Fruit fly (Drosophila melanogaster) whole organism, embryonic: ENCODE results near the gene Ccn.
A peak's percentile ranks its signal among the peaks of the same experiment; 100 is the strongest.

ENCODE experiments used
- CG11504 ChIP-seq: fragments of 200-800 bp; sonication (Bioruptor generic); optimal IDR thresholded peaks from 3 replicates; lab custom pipeline; 2019; ENCODE audit warnings: missing biosample characterization, mild to moderate bottlenecking, missing genetic modification characterization, moderate library complexity
- CG12071 ChIP-seq: fragments of 200-800 bp; sonication (Bioruptor generic); optimal IDR thresholded peaks from 3 replicates; lab custom pipeline; 2018; ENCODE audit warnings: missing biosample characterization, mild to moderate bottlenecking, missing genetic modification characterization
- CG12236 ChIP-seq: fragments of 200-800 bp; sonication (Bioruptor generic); optimal IDR thresholded peaks from 2 replicates; lab custom pipeline; 2016; ENCODE audit warnings: missing biosample characterization, missing genetic modification characterization
- CG13894 ChIP-seq: fragments of 200-800 bp; sonication (Bioruptor generic); optimal IDR thresholded peaks from 3 replicates; lab custom pipeline; 2018; ENCODE audit warnings: missing biosample characterization, mild to moderate bottlenecking, missing genetic modification characterization, moderate library complexity
- CG2129 ChIP-seq: fragments of 200-800 bp; sonication (Bioruptor generic); IDR thresholded peaks from 2 replicates; pipeline ENCODE4 v1.3.6; 2022; ENCODE audit warnings: missing biosample characterization, missing genetic modification characterization; ENCODE audit not compliant: partially characterized antibody
- CG30020 ChIP-seq: fragments of 200-800 bp; optimal IDR thresholded peaks from 2 replicates; lab custom pipeline; 2019; ENCODE audit warnings: missing biosample characterization, mild to moderate bottlenecking, missing genetic modification characterization, moderate library complexity
- CG3163 ChIP-seq: fragments of 200-800 bp; sonication (Bioruptor generic); optimal IDR thresholded peaks from 3 replicates; lab custom pipeline; 2016; ENCODE audit warnings: missing biosample characterization, missing genetic modification characterization
- CG34224 ChIP-seq: fragments of 200-800 bp; sonication (Bioruptor generic); IDR thresholded peaks from 3 replicates; pipeline ENCODE4 v1.3.6; 2022; ENCODE audit warnings: missing biosample characterization, missing genetic modification characterization; ENCODE audit not compliant: partially characterized antibody
- CG4360 ChIP-seq: fragments of 200-800 bp; sonication (Bioruptor generic); IDR thresholded peaks from 2 replicates; pipeline ENCODE4 v1.3.6; 2022; ENCODE audit warnings: missing biosample characterization, missing genetic modification characterization
- CG4707 ChIP-seq: fragments of 200-800 bp; sonication (Bioruptor generic); optimal IDR thresholded peaks from 2 replicates; lab custom pipeline; 2018; ENCODE audit warnings: missing biosample characterization, mild to moderate bottlenecking, missing genetic modification characterization, moderate library complexity
- CG4820 ChIP-seq: fragments of 200-800 bp; sonication (Bioruptor generic); optimal IDR thresholded peaks from 3 replicates; lab custom pipeline; 2016; ENCODE audit warnings: missing biosample characterization, missing genetic modification characterization
- CG8290 ChIP-seq, 3 experiments: fragments of 200-800 bp; sonication (Bioruptor generic); optimal IDR thresholded peaks; 2 replicates each; lab custom pipeline; 2016 to 2019; ENCODE audit warnings: missing biosample characterization in 3 of 3, missing genetic modification characterization in 3 of 3, mild to moderate bottlenecking in 2 of 3, moderate library complexity in 1 of 3
- CG8359 ChIP-seq: fragments of 200-800 bp; sonication (Bioruptor generic); optimal IDR thresholded peaks from 2 replicates; lab custom pipeline; 2017; ENCODE audit warnings: missing biosample characterization, mild to moderate bottlenecking, missing genetic modification characterization, borderline replicate concordance
- CG9727 ChIP-seq: fragments of 200-800 bp; sonication (Bioruptor generic); optimal IDR thresholded peaks from 3 replicates; lab custom pipeline; 2017; ENCODE audit warnings: missing biosample characterization, mild to moderate bottlenecking, missing genetic modification characterization
- Camta ChIP-seq: fragments of 200-800 bp; sonication (Bioruptor generic); optimal IDR thresholded peaks from 2 replicates; lab custom pipeline; 2016; ENCODE audit warnings: missing biosample characterization, missing genetic modification characterization
- Deaf1 ChIP-seq: fragments of 200-800 bp; optimal IDR thresholded peaks from 3 replicates; lab custom pipeline; 2019; ENCODE audit warnings: missing biosample characterization, mild to moderate bottlenecking, missing genetic modification characterization, moderate library complexity
- Ets97D ChIP-seq: fragments of 200-800 bp; sonication (Bioruptor generic); optimal IDR thresholded peaks from 3 replicates; lab custom pipeline; 2016; ENCODE audit warnings: missing biosample characterization, missing genetic modification characterization
- Gsc ChIP-seq: fragments of 200-800 bp; sonication (Bioruptor generic); IDR thresholded peaks from 2 replicates; pipeline ENCODE4 v1.3.6; 2022; ENCODE audit warnings: missing biosample characterization, missing genetic modification characterization
- HLH54F ChIP-seq: fragments of 200-800 bp; sonication (Bioruptor generic); optimal IDR thresholded peaks from 3 replicates; lab custom pipeline; 2016; ENCODE audit warnings: missing biosample characterization, missing genetic modification characterization
- HmgD ChIP-seq: fragments of 200-800 bp; sonication (Bioruptor generic); optimal IDR thresholded peaks from 3 replicates; lab custom pipeline; 2016; ENCODE audit warnings: missing biosample characterization, missing genetic modification characterization
- Jarid2 ChIP-seq: fragments of 200-800 bp; sonication (Bioruptor generic); optimal IDR thresholded peaks from 3 replicates; lab custom pipeline; 2017; ENCODE audit warnings: mild to moderate bottlenecking, missing biosample characterization, missing genetic modification reagents, missing genetic modification characterization
- Mad ChIP-seq: fragments of 200-800 bp; sonication (Bioruptor generic); optimal IDR thresholded peaks from 2 replicates; lab custom pipeline; 2016; ENCODE audit warnings: missing biosample characterization, missing genetic modification characterization
- Nf-YC ChIP-seq: fragments of 200-800 bp; optimal IDR thresholded peaks from 3 replicates; lab custom pipeline; 2019; ENCODE audit warnings: missing biosample characterization, mild to moderate bottlenecking, missing genetic modification characterization, moderate library complexity
- NfI ChIP-seq: fragments of 200-800 bp; sonication (Bioruptor generic); optimal IDR thresholded peaks from 3 replicates; lab custom pipeline; 2018; ENCODE audit warnings: missing biosample characterization, mild to moderate bottlenecking, missing genetic modification characterization, moderate library complexity
- Sox100B ChIP-seq: fragments of 200-800 bp; sonication (Bioruptor generic); optimal IDR thresholded peaks from 3 replicates; lab custom pipeline; 2018; ENCODE audit warnings: missing biosample characterization, mild to moderate bottlenecking, missing genetic modification characterization
- Xrp1 ChIP-seq: fragments of 200-800 bp; sonication (Bioruptor generic); IDR thresholded peaks from 2 replicates; pipeline ENCODE4 v1.3.6; 2022; ENCODE audit warnings: missing biosample characterization, missing genetic modification characterization
- abd-A ChIP-seq: fragments of 200-800 bp; sonication (Bioruptor generic); optimal IDR thresholded peaks from 3 replicates; lab custom pipeline; 2019; ENCODE audit warnings: missing biosample characterization, mild to moderate bottlenecking, missing genetic modification characterization, moderate library complexity
- ac ChIP-seq: fragments of 200-800 bp; sonication (Bioruptor generic); optimal IDR thresholded peaks from 3 replicates; lab custom pipeline; 2017; ENCODE audit warnings: missing biosample characterization, mild to moderate bottlenecking, missing genetic modification characterization
- amos ChIP-seq: fragments of 200-800 bp; sonication (Bioruptor generic); IDR thresholded peaks from 2 replicates; pipeline ENCODE4 v1.3.6; 2022; ENCODE audit warnings: missing biosample characterization, missing genetic modification characterization; ENCODE audit not compliant: partially characterized antibody
- ara ChIP-seq: fragments of 200-800 bp; sonication (Bioruptor generic); IDR thresholded peaks from 2 replicates; pipeline ENCODE4 v1.3.6; 2022; ENCODE audit warnings: missing biosample characterization, missing genetic modification characterization
- cad ChIP-seq: fragments of >200 bp; optimal IDR thresholded peaks from 2 replicates; lab custom pipeline; 2017; ENCODE audit warnings: missing biosample characterization, missing genetic modification characterization
- chinmo ChIP-seq: fragments of 200-800 bp; sonication (Bioruptor generic); IDR thresholded peaks from 4 replicates; pipeline ENCODE4 v1.3.6; 2022; ENCODE audit warnings: missing biosample characterization, missing genetic modification characterization; ENCODE audit not compliant: partially characterized antibody
- corto ChIP-seq: fragments of 200-800 bp; sonication (Bioruptor generic); optimal IDR thresholded peaks from 2 replicates; lab custom pipeline; 2016; ENCODE audit warnings: missing biosample characterization, mild to moderate bottlenecking, missing genetic modification characterization, moderate library complexity
- dysf ChIP-seq: fragments of 200-800 bp; sonication (Bioruptor generic); IDR thresholded peaks from 3 replicates; pipeline ENCODE4 v1.3.6; 2022; ENCODE audit warnings: missing biosample characterization, missing genetic modification characterization
- eve ChIP-seq, 2 experiments: fragments of >200 bp; optimal IDR thresholded peaks; 2 replicates each; lab custom pipeline; 2017; ENCODE audit warnings: missing biosample characterization in 2 of 2, missing genetic modification characterization in 2 of 2
- ewg ChIP-seq: fragments of 200-800 bp; sonication (Bioruptor generic); optimal IDR thresholded peaks from 3 replicates; lab custom pipeline; 2017; ENCODE audit warnings: mild to moderate bottlenecking, missing biosample characterization, missing genetic modification reagents, missing genetic modification characterization
- gcm2 ChIP-seq: fragments of 200-800 bp; sonication (Bioruptor generic); optimal IDR thresholded peaks from 2 replicates; lab custom pipeline; 2016; ENCODE audit warnings: missing biosample characterization, missing genetic modification characterization
- gsb-n ChIP-seq: fragments of 200-800 bp; sonication (Bioruptor generic); optimal IDR thresholded peaks from 3 replicates; lab custom pipeline; 2018; ENCODE audit warnings: missing biosample characterization, mild to moderate bottlenecking, missing genetic modification characterization
- pfk ChIP-seq: fragments of 200-800 bp; sonication (Bioruptor generic); optimal IDR thresholded peaks from 2 replicates; lab custom pipeline; 2018; ENCODE audit warnings: missing biosample characterization, mild to moderate bottlenecking, missing genetic modification characterization, moderate library complexity
- scrt ChIP-seq: fragments of 200-800 bp; sonication (Bioruptor generic); optimal IDR thresholded peaks from 2 replicates; lab custom pipeline; 2018; ENCODE audit warnings: missing biosample characterization, mild to moderate bottlenecking, missing genetic modification characterization, moderate library complexity
- slp2 ChIP-seq: fragments of 200-800 bp; sonication (Bioruptor generic); optimal IDR thresholded peaks from 2 replicates; lab custom pipeline; 2016; ENCODE audit warnings: missing biosample characterization, missing genetic modification characterization
- tll ChIP-seq, 2 experiments: fragments of 200-800 bp in 1 of 2; fragments of >200 bp in 1 of 2; sonication (Bioruptor generic) in 1 of 2; optimal IDR thresholded peaks; 2 replicates each; lab custom pipeline; 2017 to 2019; ENCODE audit warnings: missing biosample characterization in 2 of 2, missing genetic modification characterization in 2 of 2, mild to moderate bottlenecking in 1 of 2, moderate library complexity in 1 of 2
- vfl ChIP-seq: fragments of 200-800 bp; sonication (Bioruptor generic); optimal IDR thresholded peaks from 2 replicates; lab custom pipeline; 2016; ENCODE audit warnings: missing biosample characterization, missing genetic modification characterization

Gene Ccn

DNA sequence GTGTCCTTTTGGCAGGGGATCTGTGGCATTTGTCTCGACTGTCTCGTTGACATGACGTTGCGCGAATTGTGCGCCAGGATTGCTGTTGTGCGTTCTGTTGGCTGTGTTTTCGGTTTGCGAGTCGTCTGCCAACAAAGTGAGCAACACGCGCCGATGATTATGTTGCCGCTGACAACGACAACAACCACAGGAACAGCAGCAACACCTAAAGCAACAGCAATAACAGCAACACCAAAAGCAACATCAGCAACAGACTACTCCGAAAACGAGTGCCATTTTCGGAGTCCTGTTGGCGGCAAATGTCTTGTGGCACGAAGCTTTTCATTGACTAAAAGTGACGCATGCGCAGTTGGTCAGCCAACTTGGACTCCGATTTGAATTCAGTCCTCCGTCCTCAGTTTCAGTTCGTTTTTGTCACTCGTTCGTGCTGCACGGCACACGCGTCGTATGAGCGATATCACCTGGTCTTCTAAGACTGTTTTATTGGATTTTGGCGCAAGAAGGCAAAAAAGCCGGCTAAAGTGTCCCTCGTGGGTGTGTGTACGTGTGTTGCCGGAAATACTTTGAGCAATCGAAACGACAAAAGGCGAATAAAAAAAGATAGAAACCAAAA is at the start of gene Ccn:
TSS of gene Ccn (plus strand) at position 437 of the 613 bp plus-strand sequence.
- TF ChIP-seq Jarid2 (GFP tag; lab: Kevin White, UChicago) (peak; percentile 18), Sox100B (GFP tag; lab: Kevin White, UChicago) (no peak), chinmo (GFP tag; lab: Robert Waterston, UW) (0 out of 4 replicates have a peak, but pooled peaks have one; percentile 11), gsb-n (no peak), CG4820 (GFP tag; lab: Kevin White, UChicago) (no peak), scrt (GFP tag; lab: Kevin White, UChicago) (peak; percentile 12), abd-A (tag; lab: Kevin White, UChicago) (peak; percentile 56), CG2129 (GFP tag; lab: Robert Waterston, UW) (no peak), CG11504 (tag; lab: Kevin White, UChicago) (peak; percentile 95), ewg (GFP tag; lab: Kevin White, UChicago) (peak; percentile 53), Deaf1 (tag; lab: Kevin White, UChicago) (peak; percentile 83), slp2 (no peak), CG13894 (peak; percentile 32)

DNA sequence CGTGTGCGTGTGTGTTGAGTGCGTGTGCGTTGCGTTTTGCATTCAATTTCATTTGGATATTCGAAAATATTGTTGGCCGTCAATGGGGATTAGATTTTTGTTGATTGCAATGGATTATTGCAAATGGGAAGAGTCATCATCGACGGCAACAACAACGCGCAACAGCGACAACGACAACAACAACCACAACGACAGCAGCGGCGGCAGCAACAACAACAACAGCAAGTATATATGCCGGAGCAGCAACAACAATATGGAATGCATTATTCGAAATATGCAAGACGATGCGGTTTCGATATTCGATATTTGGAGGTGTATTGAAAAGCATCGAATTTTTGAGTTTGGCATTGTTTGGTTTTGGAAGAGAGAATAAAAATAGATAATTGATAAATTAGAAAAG is 47.8 kb upstream of the Ccn start:
- TF ChIP-seq dysf (GFP tag; lab: Robert Waterston, UW) (no peak), CG4360 (GFP tag; lab: Robert Waterston, UW) (peak; percentile 93)

DNA sequence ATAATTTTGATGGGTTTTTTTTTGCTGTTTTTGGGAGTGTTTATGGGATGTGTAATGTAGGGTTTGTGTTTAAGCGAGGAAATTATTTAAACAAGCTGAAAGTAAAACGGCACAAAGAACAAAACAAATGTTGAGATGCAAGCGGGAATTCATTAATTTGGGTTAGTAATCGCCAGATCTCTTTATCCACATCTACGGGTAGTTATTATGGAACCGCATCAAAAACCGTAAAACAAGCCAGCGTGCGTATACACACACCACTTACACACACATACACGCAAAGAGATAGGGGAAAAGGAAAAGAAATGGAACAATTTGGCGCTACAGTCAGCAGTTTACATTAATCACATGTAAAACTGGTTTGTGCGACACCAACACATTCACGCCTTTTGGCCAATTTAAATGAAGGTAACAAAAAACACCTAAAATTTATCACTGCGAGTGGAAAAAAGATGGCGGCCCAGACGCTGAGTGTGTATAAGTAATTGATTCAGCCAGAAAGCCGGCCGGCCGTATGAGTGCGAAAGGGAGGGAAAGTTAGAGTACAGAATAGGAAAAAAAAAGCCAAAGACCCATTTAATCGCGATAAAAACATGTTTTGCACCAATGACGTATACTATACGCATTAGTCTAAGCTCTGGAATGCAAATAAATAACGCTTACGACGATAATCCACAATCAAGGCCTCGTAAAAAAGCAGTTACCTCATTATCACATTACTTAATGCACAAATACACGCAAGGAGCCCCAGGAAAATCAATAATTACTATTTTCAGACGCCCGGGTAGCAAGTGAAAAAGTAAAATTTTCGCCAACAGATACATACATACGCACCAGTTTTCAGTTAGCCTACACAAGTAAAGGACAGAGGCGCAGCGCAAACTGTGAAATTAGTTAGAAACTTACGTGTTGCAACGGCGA is 45.6 kb upstream of the Ccn start:
- TF ChIP-seq CG9727 (no peak), eve (GFP tag; optimal IDR thresholded peaks at IDR 0.05; lab: Kevin White, UChicago) (peak in 1 of 2 experiments; percentile 34), tll (GFP tag; optimal IDR thresholded peaks at IDR 0.05; lab: Kevin White, UChicago) (no peak), Mad (no peak), CG4707 (GFP tag; lab: Kevin White, UChicago) (no peak), pfk (GFP tag; lab: Kevin White, UChicago) (peak; percentile 52), CG8359 (GFP tag; lab: Kevin White, UChicago) (no peak), Xrp1 (GFP tag; lab: Robert Waterston, UW) (no peak), Gsc (GFP tag; lab: Robert Waterston, UW) (no peak), Camta (GFP tag; lab: Kevin White, UChicago) (no peak), HLH54F (GFP tag; lab: Kevin White, UChicago) (no peak), gcm2 (GFP tag; lab: Kevin White, UChicago) (no peak), cad (GFP tag; lab: Kevin White, UChicago) (no peak), Nf-YC (tag; lab: Kevin White, UChicago) (no peak), ara (GFP tag; lab: Robert Waterston, UW) (no peak), CG12236 (no peak), CG12071 (GFP tag; lab: Kevin White, UChicago) (no peak), corto (no peak), CG30020 (no peak), CG34224 (0 out of 3 replicates have a peak, but pooled peaks have one; percentile 9), vfl (GFP tag; lab: Kevin White, UChicago) (no peak), NfI (GFP tag; lab: Kevin White, UChicago) (no peak), CG3163 (GFP tag; lab: Kevin White, UChicago) (no peak), CG4360 (GFP tag; lab: Robert Waterston, UW) (0 out of 2 replicates have a peak, but pooled peaks have one; percentile 35), CG8290 (GFP tag; optimal IDR thresholded peaks at IDR 0.05; lab: Kevin White, UChicago) (no peak), CG8290 (tag; optimal IDR thresholded peaks at IDR 0.05; lab: Kevin White, UChicago) (no peak), amos (GFP tag; lab: Robert Waterston, UW) (peak; percentile 43; the same call in 1 of the 2 replicates), ac (GFP tag; lab: Kevin White, UChicago) (no peak), HmgD (GFP tag; lab: Kevin White, UChicago) (no peak), Ets97D (GFP tag; lab: Kevin White, UChicago) (peak; percentile 1)
